Fruit fly (Drosophila melanogaster) Kc167 (cell line): ENCODE data around the gene CG9682.

Source experiments
- Myc ChIP-seq: fragments of >200 bp; optimal IDR thresholded peaks from 2 replicates; lab custom pipeline; 2017; ENCODE audit warnings: missing external identifiers
- Sin3A ChIP-seq: fragments of >200 bp; optimal IDR thresholded peaks from 2 replicates; lab custom pipeline; 2018; ENCODE audit warnings: missing external identifiers
- h ChIP-seq: fragments of >200 bp; optimal IDR thresholded peaks from 3 replicates; lab custom pipeline; 2018; ENCODE audit warnings: missing external identifiers
- insv ChIP-seq: fragments of >200 bp; optimal IDR thresholded peaks from 3 replicates; lab custom pipeline; 2018; ENCODE audit warnings: missing external identifiers
- psq ChIP-seq: fragments of >200 bp; optimal IDR thresholded peaks from 2 replicates; lab custom pipeline; 2017; ENCODE audit warnings: missing external identifiers
- ttk ChIP-seq: sonication (Bioruptor generic); optimal IDR thresholded peaks from 2 replicates; lab custom pipeline; 2017; ENCODE audit warnings: missing external identifiers

CG9682 gene

dm6 chr3R:30277700-30278099, 27.0 kb downstream of the CG9682 start, which contains the start of gene heca:
Gene heca, plus strand, starts transcription at chr3R:30277932.
- no peak for TF ChIP-seq Myc (lab: Kevin White, UChicago)
- TF ChIP-seq insv: no peak
- no peak for TF ChIP-seq Sin3A

dm6 chr3R:30280312-30280711, 29.6 kb downstream of the CG9682 start:
- TF ChIP-seq psq (lab: Kevin White, UChicago) (no peak), h (lab: Kevin White, UChicago) (no peak), Myc (lab: Kevin White, UChicago) (no peak), insv (no peak), ttk (no peak), Sin3A (no peak)

dm6 chr3R:30281345-30282133, 30.8 kb downstream of the CG9682 start:
- TF ChIP-seq insv (no peak), Myc (lab: Kevin White, UChicago) (no peak), h (lab: Kevin White, UChicago) (no peak), psq (lab: Kevin White, UChicago) (no peak), Sin3A (no peak), ttk (no peak)

dm6 chr3R:30282478-30282877, 31.8 kb downstream of the CG9682 start:
- TF ChIP-seq ttk (no peak), Sin3A (no peak), psq (lab: Kevin White, UChicago) (no peak), insv (no peak), Myc (lab: Kevin White, UChicago) (no peak), h (lab: Kevin White, UChicago) (no peak)

- TF ChIP-seq psq (lab: Kevin White, UChicago) (no peak), insv (no peak), h (lab: Kevin White, UChicago) (no peak), Myc (lab: Kevin White, UChicago) (no peak), Sin3A (no peak), ttk (no peak)
Observed at dm6 chr3R:30283037-30283590, 32.4 kb downstream of the CG9682 start.

- TF ChIP-seq Sin3A: no peak
- no peak for TF ChIP-seq ttk
- TF ChIP-seq h (lab: Kevin White, UChicago): no peak
- TF ChIP-seq psq (lab: Kevin White, UChicago): no peak
- TF ChIP-seq insv: no peak
- TF ChIP-seq Myc (lab: Kevin White, UChicago): no peak
Observed at dm6 chr3R:30283940-30284339, 33.2 kb downstream of the CG9682 start.

dm6 chr3R:30284573-30284972, 33.8 kb downstream of the CG9682 start:
- TF ChIP-seq Sin3A (no peak), h (lab: Kevin White, UChicago) (no peak), ttk (no peak), Myc (lab: Kevin White, UChicago) (no peak), insv (no peak), psq (lab: Kevin White, UChicago) (no peak)

dm6 chr3R:30284989-30285670, 34.4 kb downstream of the CG9682 start:
- no peak for TF ChIP-seq psq (lab: Kevin White, UChicago)
- no peak for TF ChIP-seq h (lab: Kevin White, UChicago)
- no peak for TF ChIP-seq Sin3A
- no peak for TF ChIP-seq Myc (lab: Kevin White, UChicago)
- TF ChIP-seq ttk: no peak
- no peak for TF ChIP-seq insv

dm6 chr3R:30286347-30286746, 35.6 kb downstream of the CG9682 start:
- no peak for TF ChIP-seq insv

- no peak for TF ChIP-seq insv
- no peak for TF ChIP-seq Myc (lab: Kevin White, UChicago)
- no peak for TF ChIP-seq h (lab: Kevin White, UChicago)
- no peak for TF ChIP-seq Sin3A
- TF ChIP-seq psq (lab: Kevin White, UChicago): no peak
- no peak for TF ChIP-seq ttk
Observed at dm6 chr3R:30287389-30287788, 36.7 kb downstream of the CG9682 start.

dm6 chr3R:30288362-30289055, 37.8 kb downstream of the CG9682 start:
- TF ChIP-seq psq (lab: Kevin White, UChicago): no peak
- no peak for TF ChIP-seq Sin3A
- no peak for TF ChIP-seq Myc (lab: Kevin White, UChicago)
- TF ChIP-seq ttk: no peak
- TF ChIP-seq h (lab: Kevin White, UChicago): no peak
- no peak for TF ChIP-seq insv

dm6 chr3R:30289056-30289734, 38.5 kb downstream of the CG9682 start:
- TF ChIP-seq h (lab: Kevin White, UChicago) (no peak), insv (no peak)
